Worm (Caenorhabditis elegans) whole organism, mixed stage, embryonic: ENCODE data around the gene mogs-1.

Experiments used
- M03D4.4 ChIP-seq: sonication (generic microtip); optimal IDR thresholded peaks from 2 replicates; lab custom pipeline; 2017; ENCODE audit warnings: mild to moderate bottlenecking, missing genetic modification characterization, missing compliant biosample characterization
- bed-3 ChIP-seq: fragments of 200-800 bp; sonication (Bioruptor generic); optimal IDR thresholded peaks from 3 replicates; lab custom pipeline; 2018; ENCODE audit warnings: mild to moderate bottlenecking, missing genetic modification characterization, moderate library complexity, missing compliant biosample characterization
- blmp-1 ChIP-seq: fragments of 150-350 bp; optimal IDR thresholded peaks from 2 replicates; lab custom pipeline; 2014; ENCODE audit warnings: missing biosample characterization, missing genetic modification characterization
- ceh-39 ChIP-seq: fragments of 150-350 bp; optimal IDR thresholded peaks from 2 replicates; lab custom pipeline; 2014; ENCODE audit warnings: missing biosample characterization, missing genetic modification characterization
- ceh-43 ChIP-seq: fragments of 200-800 bp; sonication (Bioruptor generic); optimal IDR thresholded peaks from 2 replicates; lab custom pipeline; 2018; ENCODE audit warnings: mild to moderate bottlenecking, missing genetic modification characterization, moderate library complexity, missing compliant biosample characterization
- ces-1 ChIP-seq: fragments of 150-350 bp; optimal IDR thresholded peaks from 2 replicates; lab custom pipeline; 2014; ENCODE audit warnings: missing biosample characterization, missing genetic modification reagents, missing genetic modification characterization
- cnd-1 ChIP-seq: fragments of 200-800 bp; sonication (Bioruptor generic); optimal IDR thresholded peaks from 2 replicates; lab custom pipeline; 2018; ENCODE audit warnings: mild to moderate bottlenecking, missing genetic modification characterization, missing compliant biosample characterization
- elt-1 ChIP-seq: sonication (generic microtip); optimal IDR thresholded peaks from 2 replicates; lab custom pipeline; 2017; ENCODE audit warnings: missing genetic modification characterization, mild to moderate bottlenecking, missing compliant biosample characterization, antibody characterized with exemption, moderate library complexity, borderline replicate concordance; ENCODE audit not compliant: insufficient read depth
- elt-3 ChIP-seq: fragments of 150-350 bp; optimal IDR thresholded peaks from 2 replicates; lab custom pipeline; 2014; ENCODE audit warnings: missing biosample characterization, missing genetic modification characterization
- flh-1 ChIP-seq: fragments of 200-800 bp; sonication (Bioruptor generic); optimal IDR thresholded peaks from 2 replicates; lab custom pipeline; 2018; ENCODE audit warnings: mild to moderate bottlenecking, missing genetic modification characterization, moderate library complexity, missing compliant biosample characterization
- ham-2 ChIP-seq: fragments of 200-800 bp; sonication (Bioruptor generic); optimal IDR thresholded peaks from 2 replicates; lab custom pipeline; 2018; ENCODE audit warnings: mild to moderate bottlenecking, missing genetic modification characterization, missing compliant biosample characterization
- hlh-1 ChIP-seq: fragments of 150-350 bp; optimal IDR thresholded peaks from 2 replicates; lab custom pipeline; 2014; ENCODE audit warnings: missing biosample characterization, missing genetic modification reagents, missing genetic modification characterization
- mab-5 ChIP-seq: fragments of 150-350 bp; optimal IDR thresholded peaks from 2 replicates; lab custom pipeline; 2014; ENCODE audit warnings: missing biosample characterization, missing genetic modification characterization
- mep-1 ChIP-seq: fragments of 150-350 bp; optimal IDR thresholded peaks from 2 replicates; lab custom pipeline; 2017; ENCODE audit warnings: missing biosample characterization, missing genetic modification reagents, missing genetic modification characterization, inconsistent platforms
- mls-2 ChIP-seq: sonication (generic microtip); optimal IDR thresholded peaks from 2 replicates; lab custom pipeline; 2016; ENCODE audit warnings: mild to moderate bottlenecking, missing genetic modification characterization, moderate library complexity, missing compliant biosample characterization
- nhr-2 ChIP-seq: fragments of 150-350 bp; optimal IDR thresholded peaks from 2 replicates; lab custom pipeline; 2014; ENCODE audit warnings: missing biosample characterization, missing genetic modification characterization
- nhr-237 ChIP-seq: fragments of 150-350 bp; optimal IDR thresholded peaks from 2 replicates; lab custom pipeline; 2014; ENCODE audit warnings: missing biosample characterization, missing genetic modification characterization
- nhr-28 ChIP-seq: fragments of 150-350 bp; optimal IDR thresholded peaks from 2 replicates; lab custom pipeline; 2014; ENCODE audit warnings: missing biosample characterization, missing genetic modification characterization
- pha-4 ChIP-seq: fragments of 150-350 bp; optimal IDR thresholded peaks from 2 replicates; lab custom pipeline; 2018; ENCODE audit warnings: missing biosample characterization, missing genetic modification reagents, missing genetic modification characterization
- sem-2 ChIP-seq: fragments of 200-800 bp; sonication (Bioruptor generic); optimal IDR thresholded peaks from 2 replicates; lab custom pipeline; 2018; ENCODE audit warnings: mild to moderate bottlenecking, missing genetic modification characterization, missing compliant biosample characterization
- sptf-1 ChIP-seq: sonication (generic microtip); optimal IDR thresholded peaks from 2 replicates; lab custom pipeline; 2017; ENCODE audit warnings: mild to moderate bottlenecking, missing genetic modification characterization, moderate library complexity, missing compliant biosample characterization
- tbx-8 ChIP-seq: fragments of 200-800 bp; sonication (Bioruptor generic); optimal IDR thresholded peaks from 2 replicates; lab custom pipeline; 2018; ENCODE audit warnings: mild to moderate bottlenecking, missing genetic modification characterization, moderate library complexity, missing compliant biosample characterization
- unc-120 ChIP-seq: sonication (generic microtip); optimal IDR thresholded peaks from 2 replicates; lab custom pipeline; 2017; ENCODE audit warnings: missing genetic modification characterization, missing compliant biosample characterization; ENCODE audit not compliant: poor library complexity, severe bottlenecking
- unc-62 ChIP-seq: fragments of 150-350 bp; optimal IDR thresholded peaks from 2 replicates; lab custom pipeline; 2014; ENCODE audit warnings: missing biosample characterization, missing genetic modification reagents, missing genetic modification characterization
- zip-8 ChIP-seq: fragments of 150-350 bp; optimal IDR thresholded peaks from 2 replicates; lab custom pipeline; 2014; ENCODE audit warnings: missing biosample characterization, missing genetic modification characterization
- ztf-11 ChIP-seq: fragments of 150-350 bp; optimal IDR thresholded peaks from 2 replicates; lab custom pipeline; 2014; ENCODE audit warnings: missing biosample characterization, missing genetic modification characterization

The mogs-1 gene

DNA sequence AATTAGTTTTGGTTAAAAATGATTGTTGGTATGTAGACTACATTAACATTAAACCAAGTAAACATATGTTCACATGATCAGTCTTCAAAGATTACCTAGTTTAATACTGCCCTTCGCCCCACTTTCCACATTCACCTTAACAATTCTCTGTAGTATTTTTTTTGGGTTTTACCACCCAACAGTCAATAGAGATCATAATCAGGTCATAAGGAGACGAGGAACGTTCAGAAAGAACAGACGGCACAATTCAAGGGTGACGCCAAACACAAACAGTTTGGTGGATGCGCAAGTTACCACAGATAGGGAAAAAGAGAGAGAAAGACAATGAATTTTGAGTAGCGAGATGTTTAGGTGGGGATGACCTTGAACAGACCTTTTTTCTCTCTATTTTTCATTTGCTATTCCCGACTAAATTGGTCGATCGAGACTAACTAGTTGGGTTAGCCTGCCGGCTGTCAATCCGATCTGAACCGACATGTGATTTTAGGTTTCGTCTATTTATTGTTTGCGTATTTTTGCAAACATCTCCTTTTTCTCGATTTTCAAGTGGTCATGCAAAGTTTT lies 50.0 kb downstream of the mogs-1 start:
- no peak for TF ChIP-seq pha-4 (tag; lab: Kevin White, UChicago)
- no peak for TF ChIP-seq flh-1 (GFP tag; lab: Kevin White, UChicago)
- TF ChIP-seq ham-2 (GFP tag; lab: Kevin White, UChicago) = no peak
- TF ChIP-seq nhr-2 = no peak
- no peak for TF ChIP-seq blmp-1 (tag; lab: Kevin White, UChicago)

DNA sequence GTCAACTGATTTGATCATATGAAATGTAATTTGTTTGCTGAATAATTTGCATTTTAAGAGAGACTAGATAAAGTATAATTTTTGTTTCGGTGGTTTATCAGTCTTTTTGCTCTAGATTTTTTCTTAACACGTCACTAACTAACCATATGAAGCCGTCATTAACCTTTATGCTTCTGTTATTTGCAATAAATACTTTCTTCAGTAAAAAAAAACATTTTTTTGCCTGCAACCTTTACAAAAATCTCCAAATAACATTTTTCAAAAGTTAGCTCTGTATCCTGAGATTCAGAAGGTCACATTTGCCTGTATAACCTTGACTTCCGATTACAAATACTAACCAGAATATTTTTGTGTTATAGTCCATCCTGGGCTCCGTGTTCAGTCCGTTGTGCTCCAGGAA lies 51.0 kb downstream of the mogs-1 start:
- TF ChIP-seq ceh-43 = no peak
- TF ChIP-seq ceh-39 = no peak
- TF ChIP-seq elt-3 = no peak
- no peak for TF ChIP-seq unc-120 (tag; lab: Kevin White, UChicago)
- TF ChIP-seq mep-1 (tag; lab: Kevin White, UChicago) = no peak
- TF ChIP-seq sptf-1 = no peak
- no peak for TF ChIP-seq cnd-1 (tag; lab: Kevin White, UChicago)
- TF ChIP-seq nhr-28 (tag; lab: Kevin White, UChicago) = no peak
- TF ChIP-seq unc-62 (GFP tag; lab: Kevin White, UChicago) = no peak
- TF ChIP-seq hlh-1 = no peak
- no peak for TF ChIP-seq nhr-2
- TF ChIP-seq mls-2 (tag; lab: Kevin White, UChicago) = no peak
- TF ChIP-seq nhr-237 (tag; lab: Kevin White, UChicago) = no peak
- TF ChIP-seq flh-1 (GFP tag; lab: Kevin White, UChicago) = no peak
- TF ChIP-seq ces-1 (GFP tag; lab: Kevin White, UChicago) = no peak
- no peak for TF ChIP-seq bed-3 (GFP tag; lab: Kevin White, UChicago)
- no peak for TF ChIP-seq ztf-11
- no peak for TF ChIP-seq tbx-8 (GFP tag; lab: Kevin White, UChicago)

ce11 chrIV:10970333-10970732 lies 51.4 kb downstream of the mogs-1 start:
- TF ChIP-seq ham-2 (GFP tag; lab: Kevin White, UChicago) (no peak), bed-3 (GFP tag; lab: Kevin White, UChicago) (no peak), flh-1 (GFP tag; lab: Kevin White, UChicago) (no peak), mab-5 (tag; lab: Kevin White, UChicago) (no peak), elt-1 (tag; lab: Kevin White, UChicago) (no peak), hlh-1 (no peak), tbx-8 (GFP tag; lab: Kevin White, UChicago) (no peak)
- TF ChIP-seq, all 35 proteins: peak for 0

DNA sequence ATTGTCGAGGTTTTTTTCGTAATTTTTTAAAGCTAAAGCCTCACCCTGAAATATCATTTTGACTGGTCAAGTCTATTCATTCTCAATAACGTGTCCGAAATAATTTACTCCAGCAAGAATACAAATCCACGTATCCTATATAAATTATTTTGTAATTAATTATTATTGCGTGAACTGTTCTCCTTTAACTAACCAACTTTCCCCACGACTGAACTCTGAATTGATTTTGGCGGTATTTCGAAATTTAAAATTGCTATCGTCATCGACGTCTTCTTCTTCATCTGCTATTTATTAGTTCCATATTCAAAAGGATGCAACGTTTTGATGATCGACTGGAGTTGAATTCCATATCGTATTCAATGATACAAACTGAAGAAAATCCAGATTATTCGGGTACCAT lies 55.4 kb downstream of the mogs-1 start, which contains the start of the genes aqp-3 and Y69E1A.8:
Gene aqp-3 (minus strand): TSS at position 101 of the 400 bp plus-strand sequence.
Gene Y69E1A.8 (plus strand): TSS at position 246 of the 400 bp plus-strand sequence.
- TF ChIP-seq flh-1 (GFP tag; lab: Kevin White, UChicago) = no peak
- no peak for TF ChIP-seq zip-8 (tag; lab: Kevin White, UChicago)
- TF ChIP-seq sem-2 (GFP tag; lab: Kevin White, UChicago) = no peak
- no peak for TF ChIP-seq mab-5 (tag; lab: Kevin White, UChicago)
- TF ChIP-seq M03D4.4 (tag; lab: Kevin White, UChicago) = no peak
- TF ChIP-seq tbx-8 (GFP tag; lab: Kevin White, UChicago) = no peak
